Fruit fly (Drosophila melanogaster) whole organism, embryonic: ENCODE measurements around the gene CG3078.

Source experiments
- ATbp ChIP-seq: fragments of 200-800 bp; sonication (Bioruptor generic); optimal IDR thresholded peaks from 2 replicates; lab custom pipeline; 2017; ENCODE audit warnings: missing biosample characterization, mild to moderate bottlenecking, missing genetic modification characterization, missing genetic modification reagents
- BEAF-32 ChIP-seq: fragments of 200-800 bp; sonication (Bioruptor generic); optimal IDR thresholded peaks from 3 replicates; lab custom pipeline; 2017; ENCODE audit warnings: missing biosample characterization, missing genetic modification characterization, mild to moderate bottlenecking, moderate library complexity, missing genetic modification reagents
- Blimp-1 ChIP-seq: fragments of 200-800 bp; sonication (Bioruptor generic); optimal IDR thresholded peaks from 3 replicates; lab custom pipeline; 2018; ENCODE audit warnings: missing biosample characterization, missing genetic modification characterization, mild to moderate bottlenecking, moderate library complexity, missing genetic modification reagents
- CG11504 ChIP-seq: fragments of 200-800 bp; sonication (Bioruptor generic); optimal IDR thresholded peaks from 3 replicates; lab custom pipeline; 2019; ENCODE audit warnings: missing biosample characterization, mild to moderate bottlenecking, missing genetic modification characterization, moderate library complexity
- CG11560 ChIP-seq: fragments of 200-800 bp; sonication (Bioruptor generic); IDR thresholded peaks from 3 replicates; pipeline ENCODE4 v1.3.6; 2022; ENCODE audit warnings: missing biosample characterization, missing genetic modification characterization
- CG12942 ChIP-seq: fragments of 200-800 bp; sonication (Bioruptor generic); optimal IDR thresholded peaks from 3 replicates; lab custom pipeline; 2016; ENCODE audit warnings: missing biosample characterization, missing genetic modification characterization
- CG13624 ChIP-seq: fragments of 200-800 bp; sonication (Bioruptor generic); optimal IDR thresholded peaks from 2 replicates; lab custom pipeline; 2016; ENCODE audit warnings: missing biosample characterization, missing genetic modification characterization
- CG14014 ChIP-seq: fragments of 200-800 bp; sonication (Bioruptor generic); IDR thresholded peaks from 2 replicates; pipeline ENCODE4 v1.3.6; 2022; ENCODE audit warnings: missing biosample characterization, missing genetic modification characterization
- CG16863 ChIP-seq: fragments of 200-800 bp; sonication (Bioruptor generic); optimal IDR thresholded peaks from 3 replicates; lab custom pipeline; 2016; ENCODE audit warnings: missing biosample characterization, missing genetic modification characterization
- CG17359 ChIP-seq: fragments of 200-800 bp; sonication (Bioruptor generic); optimal IDR thresholded peaks from 3 replicates; lab custom pipeline; 2018; ENCODE audit warnings: missing biosample characterization, mild to moderate bottlenecking, missing genetic modification characterization, moderate library complexity
- CG17912 ChIP-seq: fragments of 200-800 bp; sonication (Bioruptor generic); optimal IDR thresholded peaks from 2 replicates; lab custom pipeline; 2018; ENCODE audit warnings: missing biosample characterization, mild to moderate bottlenecking, missing genetic modification characterization
- CG18262 ChIP-seq: fragments of 200-800 bp; optimal IDR thresholded peaks from 3 replicates; lab custom pipeline; 2019; ENCODE audit warnings: missing biosample characterization, mild to moderate bottlenecking, missing genetic modification characterization, moderate library complexity
- CG2712 ChIP-seq: fragments of 200-800 bp; optimal IDR thresholded peaks from 3 replicates; lab custom pipeline; 2019; ENCODE audit warnings: missing biosample characterization, mild to moderate bottlenecking, missing genetic modification characterization, moderate library complexity
- CG31388 ChIP-seq: fragments of 200-800 bp; sonication (Bioruptor generic); optimal IDR thresholded peaks from 2 replicates; lab custom pipeline; 2016; ENCODE audit warnings: missing biosample characterization, missing genetic modification characterization
- CG31441 ChIP-seq: fragments of 200-800 bp; sonication (Bioruptor generic); IDR thresholded peaks from 2 replicates; pipeline ENCODE4 v1.3.6; 2022; ENCODE audit warnings: missing biosample characterization, missing genetic modification characterization
- CG32772 ChIP-seq: fragments of 200-800 bp; sonication (Bioruptor generic); IDR thresholded peaks from 2 replicates; pipeline ENCODE4 v1.3.6; 2022; ENCODE audit warnings: missing biosample characterization, missing genetic modification characterization
- CG4360 ChIP-seq: fragments of 200-800 bp; sonication (Bioruptor generic); IDR thresholded peaks from 2 replicates; pipeline ENCODE4 v1.3.6; 2022; ENCODE audit warnings: missing biosample characterization, missing genetic modification characterization
- CG6175 ChIP-seq: fragments of 200-800 bp; sonication (Bioruptor generic); IDR thresholded peaks from 3 replicates; pipeline ENCODE4 v1.3.6; 2022; ENCODE audit warnings: missing biosample characterization, missing genetic modification characterization
- CG6689 ChIP-seq: fragments of 200-800 bp; sonication (Bioruptor generic); IDR thresholded peaks from 2 replicates; pipeline ENCODE4 v1.3.6; 2022; ENCODE audit warnings: missing biosample characterization, missing genetic modification characterization
- CG7786 ChIP-seq: fragments of 200-800 bp; sonication (Bioruptor generic); optimal IDR thresholded peaks from 2 replicates; lab custom pipeline; 2016; ENCODE audit warnings: missing biosample characterization, missing genetic modification characterization
- CG7839 ChIP-seq: fragments of 200-800 bp; sonication (Bioruptor generic); optimal IDR thresholded peaks from 3 replicates; lab custom pipeline; 2018; ENCODE audit warnings: missing biosample characterization, mild to moderate bottlenecking, missing genetic modification characterization, moderate library complexity
- CG9437 ChIP-seq: fragments of 200-800 bp; sonication (Bioruptor generic); optimal IDR thresholded peaks from 2 replicates; lab custom pipeline; 2018; ENCODE audit warnings: missing biosample characterization, mild to moderate bottlenecking, missing genetic modification characterization
- Dad ChIP-seq: fragments of 200-800 bp; sonication (Bioruptor generic); optimal IDR thresholded peaks from 3 replicates; lab custom pipeline; 2016; ENCODE audit warnings: missing biosample characterization, missing genetic modification characterization
- Dip2 ChIP-seq: fragments of 200-800 bp; sonication (Bioruptor generic); IDR thresholded peaks from 2 replicates; pipeline ENCODE4 v1.3.6; 2022; ENCODE audit warnings: missing biosample characterization, missing genetic modification characterization
- E2f2 ChIP-seq: fragments of 200-800 bp; sonication (Bioruptor generic); IDR thresholded peaks from 2 replicates; pipeline ENCODE4 v1.3.6; 2022; ENCODE audit warnings: missing biosample characterization, missing genetic modification characterization
- Fer2 ChIP-seq: fragments of 200-800 bp; sonication (Bioruptor generic); optimal IDR thresholded peaks from 2 replicates; lab custom pipeline; 2018; ENCODE audit warnings: missing biosample characterization, mild to moderate bottlenecking, missing genetic modification characterization, moderate library complexity
- Fer3 ChIP-seq: fragments of 200-800 bp; sonication (Bioruptor generic); optimal IDR thresholded peaks from 2 replicates; lab custom pipeline; 2018; ENCODE audit warnings: missing biosample characterization, mild to moderate bottlenecking, missing genetic modification characterization, moderate library complexity
- MTF-1 ChIP-seq: fragments of 200-800 bp; sonication (Bioruptor generic); optimal IDR thresholded peaks from 2 replicates; lab custom pipeline; 2018; ENCODE audit warnings: missing biosample characterization, mild to moderate bottlenecking, missing genetic modification characterization, borderline replicate concordance
- Nf-YA ChIP-seq: fragments of 200-800 bp; sonication (Bioruptor generic); IDR thresholded peaks from 2 replicates; pipeline ENCODE4 v1.3.6; 2022; ENCODE audit warnings: missing biosample characterization, missing genetic modification characterization
- Ssrp ChIP-seq: fragments of 200-800 bp; sonication (Bioruptor generic); optimal IDR thresholded peaks from 2 replicates; lab custom pipeline; 2018; ENCODE audit warnings: missing biosample characterization, mild to moderate bottlenecking, missing genetic modification characterization, moderate library complexity
- Xbp1 ChIP-seq: fragments of 200-800 bp; sonication (Bioruptor generic); optimal IDR thresholded peaks from 3 replicates; lab custom pipeline; 2016; ENCODE audit warnings: missing biosample characterization, mild to moderate bottlenecking, missing genetic modification characterization
- ash1 ChIP-seq: fragments of 200-800 bp; sonication (Bioruptor generic); optimal IDR thresholded peaks from 2 replicates; lab custom pipeline; 2018; ENCODE audit warnings: missing biosample characterization, mild to moderate bottlenecking, missing genetic modification characterization
- cas ChIP-seq: fragments of 200-800 bp; sonication (Bioruptor generic); IDR thresholded peaks from 2 replicates; pipeline ENCODE4 v1.3.6; 2022; ENCODE audit warnings: missing biosample characterization, missing genetic modification characterization
- dimm ChIP-seq: fragments of 200-800 bp; sonication (Bioruptor generic); IDR thresholded peaks from 2 replicates; pipeline ENCODE4 v1.3.6; 2022; ENCODE audit warnings: missing biosample characterization, missing genetic modification characterization
- dmrt99B ChIP-seq: fragments of 200-800 bp; sonication (Bioruptor generic); optimal IDR thresholded peaks from 2 replicates; lab custom pipeline; 2018; ENCODE audit warnings: missing biosample characterization, mild to moderate bottlenecking, missing genetic modification characterization, moderate library complexity
- grau ChIP-seq: fragments of 200-800 bp; optimal IDR thresholded peaks from 3 replicates; lab custom pipeline; 2019; ENCODE audit warnings: missing biosample characterization, mild to moderate bottlenecking, missing genetic modification characterization, moderate library complexity
- hkb ChIP-seq, 2 experiments: fragments of 200-800 bp in 1 of 2; fragments of >200 bp in 1 of 2; sonication (Bioruptor generic) in 1 of 2; IDR thresholded peaks in 1 of 2; optimal IDR thresholded peaks in 1 of 2; 2 replicates each; pipeline versions ENCODE4 v1.3.6 to Lab custom; 2017 to 2022; ENCODE audit warnings: missing biosample characterization in 1 of 2, missing genetic modification characterization in 1 of 2
- inv ChIP-seq: fragments of 200-800 bp; sonication (Bioruptor generic); IDR thresholded peaks from 2 replicates; pipeline ENCODE4 v1.3.6; 2022; ENCODE audit warnings: missing biosample characterization, missing genetic modification characterization; ENCODE audit not compliant: partially characterized antibody
- kni ChIP-seq: fragments of 200-800 bp; sonication (Bioruptor generic); optimal IDR thresholded peaks from 3 replicates; lab custom pipeline; 2017; ENCODE audit warnings: mild to moderate bottlenecking, missing biosample characterization, missing genetic modification reagents, missing genetic modification characterization
- lab ChIP-seq: fragments of 200-800 bp; sonication (Bioruptor generic); optimal IDR thresholded peaks from 3 replicates; lab custom pipeline; 2017; ENCODE audit warnings: missing biosample characterization, missing genetic modification characterization, mild to moderate bottlenecking, moderate library complexity, missing genetic modification reagents
- pfk ChIP-seq: fragments of 200-800 bp; sonication (Bioruptor generic); optimal IDR thresholded peaks from 2 replicates; lab custom pipeline; 2018; ENCODE audit warnings: missing biosample characterization, mild to moderate bottlenecking, missing genetic modification characterization, moderate library complexity
- slbo ChIP-seq: fragments of 200-800 bp; sonication (Bioruptor generic); IDR thresholded peaks from 2 replicates; pipeline ENCODE4 v1.3.6; 2022; ENCODE audit warnings: missing biosample characterization, missing genetic modification characterization
- sob ChIP-seq: fragments of 200-800 bp; sonication (Bioruptor generic); IDR thresholded peaks from 2 replicates; pipeline ENCODE4 v1.3.6; 2022; ENCODE audit warnings: missing biosample characterization, missing genetic modification characterization
- tna ChIP-seq: fragments of 200-800 bp; sonication (Bioruptor generic); IDR thresholded peaks from 2 replicates; pipeline ENCODE4 v1.3.6; 2022; ENCODE audit warnings: missing biosample characterization, missing genetic modification characterization; ENCODE audit not compliant: partially characterized antibody
- ttk ChIP-seq: fragments of 200-800 bp; sonication (Bioruptor generic); IDR thresholded peaks from 2 replicates; pipeline ENCODE4 v2.1.2; 2022; ENCODE audit warnings: missing biosample characterization, missing genetic modification characterization
- vvl ChIP-seq: fragments of 200-800 bp; sonication (Bioruptor generic); IDR thresholded peaks from 2 replicates; pipeline ENCODE4 v1.3.6; 2022; ENCODE audit warnings: missing biosample characterization, missing genetic modification characterization
- wdn ChIP-seq: fragments of 200-800 bp; sonication (Bioruptor generic); IDR thresholded peaks from 2 replicates; pipeline ENCODE4 v1.3.6; 2022; ENCODE audit warnings: missing biosample characterization, missing genetic modification characterization
- zen ChIP-seq: fragments of 200-800 bp; sonication (Bioruptor generic); optimal IDR thresholded peaks from 3 replicates; lab custom pipeline; 2018; ENCODE audit warnings: missing biosample characterization, mild to moderate bottlenecking, missing genetic modification characterization, moderate library complexity
- zen2 ChIP-seq: fragments of 200-800 bp; sonication (Bioruptor generic); IDR thresholded peaks from 3 replicates; pipeline ENCODE4 v1.3.6; 2022; ENCODE audit warnings: missing biosample characterization, missing genetic modification characterization; ENCODE audit not compliant: partially characterized antibody
- zfh1 ChIP-seq: fragments of 200-800 bp; sonication (Bioruptor generic); IDR thresholded peaks from 3 replicates; pipeline ENCODE4 v1.3.6; 2022; ENCODE audit warnings: missing biosample characterization, missing genetic modification characterization

Gene CG3078

dm6 chrX:2219899-2220298 is 39.8 kb downstream of the CG3078 start (continued):
- TF ChIP-seq slbo (GFP tag; lab: Robert Waterston, UW) (no peak), Fer2 (no peak), lab (GFP tag; lab: Kevin White, UChicago) (no peak), sob (GFP tag; lab: Robert Waterston, UW) (no peak), Xbp1 (GFP tag; lab: Kevin White, UChicago) (peak; percentile 31), CG17359 (tag; lab: Kevin White, UChicago) (no peak), Dad (GFP tag; lab: Kevin White, UChicago) (no peak), zen (tag; lab: Kevin White, UChicago) (no peak), CG6689 (GFP tag; lab: Robert Waterston, UW) (no peak), CG2712 (tag; lab: Kevin White, UChicago) (peak; percentile 7), kni (no peak), CG6175 (GFP tag; lab: Robert Waterston, UW) (no peak), dmrt99B (tag; lab: Kevin White, UChicago) (peak; percentile 4), E2f2 (GFP tag; lab: Robert Waterston, UW) (no peak), CG13624 (GFP tag; lab: Kevin White, UChicago) (no peak), MTF-1 (GFP tag; lab: Kevin White, UChicago) (no peak), CG17912 (GFP tag; lab: Kevin White, UChicago) (no peak), ash1 (no peak), Blimp-1 (peak; percentile 42), CG7839 (peak; percentile 22), cas (GFP tag; lab: Robert Waterston, UW) (no peak), wdn (no peak), CG12942 (GFP tag; lab: Kevin White, UChicago) (no peak), zfh1 (GFP tag; lab: Robert Waterston, UW) (no peak), CG4360 (GFP tag; lab: Robert Waterston, UW) (no peak), BEAF-32 (no peak), CG7786 (GFP tag; lab: Kevin White, UChicago) (no peak), CG11504 (peak; percentile 21), CG11560 (no peak), pfk (GFP tag; lab: Kevin White, UChicago) (no peak), CG32772 (peak; percentile 8; the same call in 1 of the 2 replicates), ATbp (GFP tag; lab: Kevin White, UChicago) (peak; percentile 2), CG9437 (no peak), ttk (GFP tag; lab: Robert Waterston, UW) (0 out of 2 replicates have a peak, but pooled peaks have one; percentile 7), tna (no peak), CG14014 (GFP tag; lab: Robert Waterston, UW) (no peak), CG31388 (GFP tag; lab: Kevin White, UChicago) (no peak), zen2 (GFP tag; lab: Robert Waterston, UW) (no peak), inv (GFP tag; lab: Robert Waterston, UW) (no peak), grau (tag; lab: Kevin White, UChicago) (peak; percentile 2), vvl (GFP tag; lab: Robert Waterston, UW) (peak; percentile 29; the same call in 1 of the 2 replicates), CG18262 (tag; lab: Kevin White, UChicago) (peak; percentile 10), hkb (optimal IDR thresholded peaks at IDR 0.05; lab: Kevin White, UChicago) (no peak), hkb (GFP tag; IDR thresholded peaks at IDR 0.05; lab: Robert Waterston, UW) (0 out of 2 replicates have a peak, but pooled peaks have one; percentile 9), dimm (no peak), Fer3 (tag; lab: Kevin White, UChicago) (no peak), CG16863 (GFP tag; lab: Kevin White, UChicago) (peak; percentile 5), Dip2 (no peak), Nf-YA (GFP tag; lab: Robert Waterston, UW) (no peak), CG31441 (GFP tag; lab: Robert Waterston, UW) (0 out of 2 replicates have a peak, but pooled peaks have one; percentile 22), Ssrp (tag; lab: Kevin White, UChicago) (peak; percentile 9)
